Worm (Caenorhabditis elegans): ENCODE measurements around the gene B0495.5.

DNA sequence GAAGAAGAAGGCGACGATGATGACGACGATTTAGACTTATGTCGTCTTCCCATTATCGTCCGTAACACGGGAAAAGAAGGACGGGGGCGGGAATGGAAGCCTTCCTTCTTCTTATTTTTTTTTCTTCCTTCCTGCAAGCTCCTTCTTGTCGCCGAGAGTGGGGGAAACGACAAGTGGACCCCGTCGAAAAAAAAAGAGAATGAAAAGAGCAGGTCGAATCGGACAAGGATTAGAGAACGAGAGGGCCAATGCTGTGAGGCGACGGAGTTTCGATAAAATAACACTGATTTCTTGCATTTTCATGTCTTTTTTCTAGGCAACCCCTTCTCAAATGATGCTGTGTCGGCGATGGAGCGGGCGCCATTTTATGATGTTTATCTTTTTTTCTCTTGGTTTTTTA is 47.1 kb downstream of the B0495.5 start, which contains the start of gene pde-4:
- TF ChIP-seq him-1 (tag; optimal IDR thresholded peaks at IDR 0.05) (no peak), W03F9.2 (tag; optimal IDR thresholded peaks at IDR 0.05) (no peak)

Data from whole organism, L4/young adult.